Fruit fly (Drosophila melanogaster) whole organism, embryonic: ENCODE results near the gene e.

ENCODE experiments used
- Ada2b ChIP-seq: fragments of 200-800 bp; sonication (Bioruptor generic); IDR thresholded peaks from 2 replicates; pipeline ENCODE4 v1.3.6; 2022; ENCODE audit warnings: missing biosample characterization, missing genetic modification characterization
- CG14441 ChIP-seq: fragments of 200-800 bp; sonication (Bioruptor generic); IDR thresholded peaks from 2 replicates; pipeline ENCODE4 v1.3.6; 2022; ENCODE audit warnings: missing biosample characterization, missing genetic modification characterization
- CG33213 ChIP-seq: fragments of 200-800 bp; sonication (Bioruptor generic); optimal IDR thresholded peaks from 3 replicates; lab custom pipeline; 2016; ENCODE audit warnings: missing biosample characterization, missing genetic modification characterization
- CG3847 ChIP-seq: fragments of 200-800 bp; sonication (Bioruptor generic); IDR thresholded peaks from 2 replicates; pipeline ENCODE4 v1.3.6; 2022; ENCODE audit warnings: missing biosample characterization, missing genetic modification characterization
- CG8089 ChIP-seq: fragments of 200-800 bp; sonication (Bioruptor generic); optimal IDR thresholded peaks from 3 replicates; lab custom pipeline; 2016; ENCODE audit warnings: missing biosample characterization, missing genetic modification characterization
- Dll ChIP-seq: fragments of 200-800 bp; sonication (Bioruptor generic); IDR thresholded peaks from 4 replicates; pipeline ENCODE4 v1.3.6; 2022; ENCODE audit warnings: missing biosample characterization, missing genetic modification characterization; ENCODE audit not compliant: partially characterized antibody
- MTF-1 ChIP-seq: fragments of 200-800 bp; sonication (Bioruptor generic); optimal IDR thresholded peaks from 2 replicates; lab custom pipeline; 2018; ENCODE audit warnings: missing biosample characterization, mild to moderate bottlenecking, missing genetic modification characterization, borderline replicate concordance
- grn ChIP-seq: fragments of 200-800 bp; sonication (Bioruptor generic); optimal IDR thresholded peaks from 3 replicates; lab custom pipeline; 2017; ENCODE audit warnings: missing biosample characterization, missing genetic modification characterization
- pzg ChIP-seq: fragments of 200-800 bp; sonication (Bioruptor generic); optimal IDR thresholded peaks from 3 replicates; lab custom pipeline; 2018; ENCODE audit warnings: missing biosample characterization, mild to moderate bottlenecking, missing genetic modification characterization, moderate library complexity
- ro ChIP-seq: fragments of 200-800 bp; sonication (Bioruptor generic); IDR thresholded peaks from 2 replicates; pipeline ENCODE4 v1.3.6; 2022; ENCODE audit warnings: missing biosample characterization, missing genetic modification characterization

dm6 chr3R:21267972-21268512 lies 31.1 kb upstream of the e start:
- TF ChIP-seq CG33213 (GFP tag; lab: Kevin White, UChicago) (no peak), CG8089 (GFP tag; lab: Kevin White, UChicago) (no peak), Dll (no peak), grn (GFP tag; lab: Kevin White, UChicago) (peak; percentile 42), pzg (GFP tag; lab: Kevin White, UChicago) (no peak), MTF-1 (GFP tag; lab: Kevin White, UChicago) (no peak), CG3847 (no peak), ro (no peak), CG14441 (GFP tag; lab: Robert Waterston, UW) (no peak), Ada2b (GFP tag; lab: Robert Waterston, UW) (no peak)
